Worm (Caenorhabditis elegans): ENCODE data around the gene iglr-1.

The iglr-1 gene

DNA sequence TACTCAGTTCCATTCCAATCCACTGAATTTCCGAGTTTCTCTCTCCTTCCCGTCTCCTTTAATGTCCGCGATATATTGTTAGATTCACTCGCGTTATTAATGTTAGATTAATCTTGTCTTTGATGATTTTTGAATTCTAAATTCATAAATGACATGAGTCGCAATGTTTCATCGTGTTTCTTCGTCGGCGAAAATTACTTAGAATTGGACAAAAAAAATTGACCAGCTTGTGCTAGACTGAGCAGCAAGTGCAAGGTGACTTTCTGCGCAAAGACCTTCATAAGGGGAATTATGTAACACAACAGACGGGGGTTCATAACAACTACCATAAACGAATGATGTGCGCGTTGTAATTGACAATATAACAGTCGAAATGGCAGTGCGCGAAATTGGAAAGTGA lies 32.8 kb downstream of the iglr-1 start:
- TF ChIP-seq tbx-2 (tag; optimal IDR thresholded peaks at IDR 0.05) (no peak), C16A3.4 (tag; optimal IDR thresholded peaks at IDR 0.05) (no peak), mab-9 (GFP tag; IDR thresholded peaks at IDR 0.05) (no peak), elt-3 (tag; optimal IDR thresholded peaks at IDR 0.05) (no peak), mdl-1 (tag; optimal IDR thresholded peaks at IDR 0.05) (no peak), nhr-237 (tag; optimal IDR thresholded peaks at IDR 0.05) (no peak), unc-130 (tag; optimal IDR thresholded peaks at IDR 0.05) (no peak), blmp-1 (tag; optimal IDR thresholded peaks at IDR 0.05) (no peak), ceh-8 (GFP tag; optimal IDR thresholded peaks at IDR 0.05) (no peak), hlh-4 (tag; optimal IDR thresholded peaks at IDR 0.05) (no peak), pax-3 (tag; optimal IDR thresholded peaks at IDR 0.05) (no peak), lin-14 (GFP tag; optimal IDR thresholded peaks at IDR 0.05) (no peak), snu-23 (GFP tag; optimal IDR thresholded peaks at IDR 0.05) (no peak), zip-4 (GFP tag; optimal IDR thresholded peaks at IDR 0.05) (no peak), unc-98 (GFP tag; IDR thresholded peaks at IDR 0.05) (no peak), swsn-7 (tag; optimal IDR thresholded peaks at IDR 0.05) (no peak), lin-39 (tag; optimal IDR thresholded peaks at IDR 0.05) (no peak)

DNA sequence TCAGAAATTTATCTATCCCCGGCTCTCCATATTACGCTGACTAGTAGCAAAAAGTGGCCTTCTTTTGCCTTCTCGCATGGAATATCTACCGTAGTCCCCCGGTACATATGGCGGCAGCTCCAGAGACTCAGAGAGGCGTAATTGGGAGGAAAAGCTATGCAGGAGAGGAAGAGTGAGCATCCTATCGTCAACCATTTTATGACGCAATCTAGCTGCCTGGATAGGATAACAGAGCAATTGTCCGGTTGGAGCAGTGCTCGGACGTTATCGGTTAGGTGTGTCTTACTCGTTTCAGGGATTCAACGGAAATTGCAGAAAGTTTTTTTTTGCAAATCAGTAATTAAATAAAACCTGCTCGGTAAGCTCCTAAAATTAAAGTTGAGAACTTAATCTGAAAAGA lies 34.0 kb downstream of the iglr-1 start:
- no peak for TF ChIP-seq isw-1 (GFP tag; IDR thresholded peaks at IDR 0.05)
- TF ChIP-seq nhr-84 (tag; optimal IDR thresholded peaks at IDR 0.05), result no peak
- no peak for TF ChIP-seq elt-2 (tag; optimal IDR thresholded peaks at IDR 0.05)
- no peak for TF ChIP-seq ztf-4 (tag; optimal IDR thresholded peaks at IDR 0.05)
- TF ChIP-seq egl-13 (tag; optimal IDR thresholded peaks at IDR 0.05), result no peak
- no peak for TF ChIP-seq Y116A8C.19 (tag; optimal IDR thresholded peaks at IDR 0.05; ENCODE audit: borderline replicate concordance)
- TF ChIP-seq hlh-17 (GFP tag; optimal IDR thresholded peaks at IDR 0.05; ENCODE audit: borderline replicate concordance), result no peak
- TF ChIP-seq ceh-8 (GFP tag; optimal IDR thresholded peaks at IDR 0.05), result no peak
- no peak for TF ChIP-seq pax-3 (tag; optimal IDR thresholded peaks at IDR 0.05)
- no peak for TF ChIP-seq fkh-8 (tag; optimal IDR thresholded peaks at IDR 0.05)
- no peak for TF ChIP-seq unc-130 (tag; optimal IDR thresholded peaks at IDR 0.05)
- no peak for TF ChIP-seq dpl-1 (GFP tag; optimal IDR thresholded peaks at IDR 0.05)
- no peak for TF ChIP-seq nhr-90 (tag; optimal IDR thresholded peaks at IDR 0.05; ENCODE audit: poor library complexity)
- TF ChIP-seq nhr-19 (GFP tag; conservative IDR thresholded peaks at IDR 0.05), result no peak

DNA sequence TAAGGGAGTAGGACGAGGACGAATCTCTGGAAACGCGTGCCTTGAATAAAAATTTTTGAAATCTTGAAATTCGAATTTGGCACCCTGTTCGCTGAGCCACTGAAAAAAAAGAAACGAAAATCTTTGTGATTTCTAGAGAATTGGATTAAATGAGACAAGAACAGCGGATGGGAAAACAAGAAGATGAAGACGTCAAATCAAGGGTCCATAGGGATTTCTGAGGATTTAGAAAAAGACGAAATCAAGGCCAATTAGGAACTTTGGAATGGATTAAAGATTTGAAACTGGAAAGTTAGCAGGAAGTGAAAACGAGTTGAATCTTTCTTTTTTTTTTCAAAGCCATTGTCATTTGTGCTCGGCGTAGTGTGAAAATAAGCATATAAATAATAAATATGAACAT lies 36.6 kb downstream of the iglr-1 start, which contains the start of gene pag-3:
Gene pag-3 (minus strand): TSS at position 101 of the 400 bp plus-strand sequence.
- TF ChIP-seq nhr-84 (tag; optimal IDR thresholded peaks at IDR 0.05), result no peak
- no peak for TF ChIP-seq nhr-47 (tag; optimal IDR thresholded peaks at IDR 0.05)
- TF ChIP-seq unc-130 (tag; optimal IDR thresholded peaks at IDR 0.05), result no peak
- no peak for TF ChIP-seq ztf-4 (tag; optimal IDR thresholded peaks at IDR 0.05)
- no peak for TF ChIP-seq efl-3 (GFP tag; optimal IDR thresholded peaks at IDR 0.05)
- no peak for TF ChIP-seq dpl-1 (GFP tag; optimal IDR thresholded peaks at IDR 0.05)
- no peak for TF ChIP-seq nhr-237 (tag; optimal IDR thresholded peaks at IDR 0.05)
- no peak for TF ChIP-seq ama-1 (optimal IDR thresholded peaks at IDR 0.05)
- TF ChIP-seq unc-98 (GFP tag; IDR thresholded peaks at IDR 0.05), result no peak
- no peak for TF ChIP-seq mdl-1 (tag; optimal IDR thresholded peaks at IDR 0.05)
- TF ChIP-seq aha-1 (tag; optimal IDR thresholded peaks at IDR 0.05), result no peak
- no peak for TF ChIP-seq tbx-2 (tag; optimal IDR thresholded peaks at IDR 0.05)
- TF ChIP-seq dsc-1 (tag; optimal IDR thresholded peaks at IDR 0.05), result no peak
- no peak for TF ChIP-seq pag-3 (tag; optimal IDR thresholded peaks at IDR 0.05; ENCODE audit: borderline replicate concordance, insufficient read depth)
- TF ChIP-seq alr-1 (tag; optimal IDR thresholded peaks at IDR 0.05; ENCODE audit: borderline replicate concordance), result no peak
- TF ChIP-seq isw-1 (GFP tag; IDR thresholded peaks at IDR 0.05), result no peak

DNA sequence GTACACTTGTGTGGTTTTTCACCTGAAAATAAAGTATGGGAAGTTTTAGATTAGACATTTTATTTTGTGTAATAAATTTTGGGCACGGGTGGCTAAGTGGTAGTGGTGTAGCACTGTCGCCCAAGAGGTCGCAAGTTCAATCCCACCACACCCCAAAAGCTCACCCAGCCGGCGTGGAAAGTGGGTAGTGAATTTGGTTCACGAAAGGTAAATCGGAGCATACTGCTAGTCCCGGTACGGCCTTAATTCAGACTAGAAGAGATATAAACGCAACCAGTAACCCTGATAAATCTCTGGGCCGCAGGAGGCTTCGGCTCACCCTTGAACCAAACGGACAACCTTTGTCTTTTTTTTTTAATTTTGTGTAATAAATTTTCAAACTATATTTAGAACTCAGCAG lies 39.4 kb downstream of the iglr-1 start:
- TF ChIP-seq dsc-1 (tag; optimal IDR thresholded peaks at IDR 0.05) (no peak), fkh-4 (tag; optimal IDR thresholded peaks at IDR 0.05; ENCODE audit: borderline replicate concordance) (no peak), sptf-1 (tag; optimal IDR thresholded peaks at IDR 0.05) (no peak), nhr-90 (tag; optimal IDR thresholded peaks at IDR 0.05; ENCODE audit: poor library complexity) (no peak), pqm-1 (tag; optimal IDR thresholded peaks at IDR 0.05) (no peak), ets-5 (GFP tag; IDR thresholded peaks at IDR 0.05) (no peak), hlh-17 (GFP tag; optimal IDR thresholded peaks at IDR 0.05; ENCODE audit: borderline replicate concordance) (no peak), unc-62 (GFP tag; optimal IDR thresholded peaks at IDR 0.05) (no peak), zip-4 (GFP tag; optimal IDR thresholded peaks at IDR 0.05) (no peak), aly-2 (tag; optimal IDR thresholded peaks at IDR 0.05) (no peak), ces-1 (GFP tag; optimal IDR thresholded peaks at IDR 0.05) (no peak)

Data from whole organism, L1 larva.